Fruit fly (Drosophila melanogaster): ENCODE results near the gene Raf.
A peak's percentile ranks its signal among the peaks of the same experiment; 100 is the strongest.

The Raf gene

dm6 chrX:2356441-2356840 lies 61.2 kb downstream of the Raf start (continued):
- TF ChIP-seq Eip93F (GFP tag; optimal IDR thresholded peaks at IDR 0.05) (no peak), CG6163 (GFP tag; IDR thresholded peaks at IDR 0.05) (peak; percentile 76), Blimp-1 (GFP tag; optimal IDR thresholded peaks at IDR 0.05) (no peak), spab (GFP tag; optimal IDR thresholded peaks at IDR 0.05) (peak; percentile 21), eg (GFP tag; IDR thresholded peaks at IDR 0.05) (peak; percentile 75), CG6276 (GFP tag; optimal IDR thresholded peaks at IDR 0.05) (peak; percentile 39), CG16779 (tag; optimal IDR thresholded peaks at IDR 0.05) (no peak), svp (GFP tag) (peak; percentile 39), Hr4 (GFP tag; optimal IDR thresholded peaks at IDR 0.05) (peak; percentile 35), CG6854 (GFP tag; optimal IDR thresholded peaks at IDR 0.05) (no peak), Eip78C (GFP tag) (peak; percentile 84), net (GFP tag; optimal IDR thresholded peaks at IDR 0.05) (peak; percentile 26), CG8119 (GFP tag; IDR thresholded peaks at IDR 0.05) (0 out of 3 replicates have a peak, but pooled peaks have one; percentile 37), CG8632 (GFP tag; optimal IDR thresholded peaks at IDR 0.05) (no peak), CG6792 (GFP tag; optimal IDR thresholded peaks at IDR 0.05) (no peak), topi (GFP tag; optimal IDR thresholded peaks at IDR 0.05) (peak; percentile 13), Gug (GFP tag; IDR thresholded peaks at IDR 0.05) (peak; percentile 48), CG4318 (GFP tag; optimal IDR thresholded peaks at IDR 0.05) (no peak), Smox (GFP tag; optimal IDR thresholded peaks at IDR 0.05) (no peak), CG3919 (GFP tag; optimal IDR thresholded peaks at IDR 0.05) (peak; percentile 49), CG31627 (GFP tag; optimal IDR thresholded peaks at IDR 0.05) (no peak), dsx (GFP tag; optimal IDR thresholded peaks at IDR 0.05; ENCODE audit: poor library complexity, severe bottlenecking) (no peak), Hr39 (GFP tag; optimal IDR thresholded peaks at IDR 0.05) (no peak), vri (GFP tag; optimal IDR thresholded peaks at IDR 0.05) (no peak), esn (GFP tag; optimal IDR thresholded peaks at IDR 0.05) (no peak), CG10631 (GFP tag; optimal IDR thresholded peaks at IDR 0.05) (peak; percentile 20), pdm3 (GFP tag; optimal IDR thresholded peaks at IDR 0.05) (peak; percentile 51), CG1621 (tag; optimal IDR thresholded peaks at IDR 0.05) (no peak), achi (GFP tag; optimal IDR thresholded peaks at IDR 0.05) (peak; percentile 15), Sox102F (GFP tag; optimal IDR thresholded peaks at IDR 0.05) (no peak), Ets96B (tag; optimal IDR thresholded peaks at IDR 0.05) (peak; percentile 23)

- TF ChIP-seq CG9139 (GFP tag; optimal IDR thresholded peaks at IDR 0.05): no peak
- TF ChIP-seq OdsH (GFP tag; optimal IDR thresholded peaks at IDR 0.05): peak; percentile 71
- TF ChIP-seq dsx (GFP tag; optimal IDR thresholded peaks at IDR 0.05; ENCODE audit: poor library complexity, severe bottlenecking): peak; percentile 65
- no peak for TF ChIP-seq Blimp-1 (GFP tag; optimal IDR thresholded peaks at IDR 0.05)
- TF ChIP-seq CG3032 (tag; optimal IDR thresholded peaks at IDR 0.05): peak; percentile 57
- peak; percentile 93 for TF ChIP-seq Eip78C (GFP tag)
- no peak for TF ChIP-seq Hr38 (GFP tag; optimal IDR thresholded peaks at IDR 0.05)
- TF ChIP-seq CG3919 (GFP tag; optimal IDR thresholded peaks at IDR 0.05): no peak
- peak; percentile 40 for TF ChIP-seq svp (GFP tag)
- no peak for TF ChIP-seq CG11902 (GFP tag; optimal IDR thresholded peaks at IDR 0.05)
- peak; percentile 73 for TF ChIP-seq CG6792 (GFP tag; optimal IDR thresholded peaks at IDR 0.05)
- TF ChIP-seq CG1621 (tag; optimal IDR thresholded peaks at IDR 0.05): peak; percentile 41
- TF ChIP-seq spab (GFP tag; optimal IDR thresholded peaks at IDR 0.05): no peak
- TF ChIP-seq CG32006 (GFP tag; optimal IDR thresholded peaks at IDR 0.05): peak; percentile 78
- no peak for TF ChIP-seq fd85E (GFP tag; optimal IDR thresholded peaks at IDR 0.05)
- no peak for TF ChIP-seq vri (GFP tag; optimal IDR thresholded peaks at IDR 0.05)
- TF ChIP-seq CG11294 (GFP tag; IDR thresholded peaks at IDR 0.05): 0 out of 2 replicates have a peak, but pooled peaks have one; percentile 40
- peak; percentile 61 for TF ChIP-seq fd59A (GFP tag; optimal IDR thresholded peaks at IDR 0.05)
- TF ChIP-seq Lpt (GFP tag; optimal IDR thresholded peaks at IDR 0.05): peak; percentile 45
- peak; percentile 79 for TF ChIP-seq pdm3 (GFP tag; optimal IDR thresholded peaks at IDR 0.05)
- TF ChIP-seq CG6808 (GFP tag; optimal IDR thresholded peaks at IDR 0.05): no peak
- no peak for TF ChIP-seq Eip93F (GFP tag; optimal IDR thresholded peaks at IDR 0.05)
- no peak for TF ChIP-seq Ets21C (GFP tag; optimal IDR thresholded peaks at IDR 0.05)
- peak; percentile 61 for TF ChIP-seq Eip75B (GFP tag; optimal IDR thresholded peaks at IDR 0.05)
- peak; percentile 70 for TF ChIP-seq Hr4 (GFP tag; optimal IDR thresholded peaks at IDR 0.05)
- TF ChIP-seq dac (GFP tag; optimal IDR thresholded peaks at IDR 0.05): peak; percentile 6
- TF ChIP-seq Met (GFP tag; optimal IDR thresholded peaks at IDR 0.05): peak; percentile 19
- TF ChIP-seq CG6854 (GFP tag; optimal IDR thresholded peaks at IDR 0.05): no peak
- TF ChIP-seq CG8119 (GFP tag; IDR thresholded peaks at IDR 0.05): peak; percentile 64
- TF ChIP-seq CG11762 (GFP tag; optimal IDR thresholded peaks at IDR 0.05; ENCODE audit: insufficient read depth): no peak
- peak; percentile 72 for TF ChIP-seq acj6 (GFP tag; optimal IDR thresholded peaks at IDR 0.05)
- TF ChIP-seq Smox (GFP tag; optimal IDR thresholded peaks at IDR 0.05): no peak
- peak; percentile 4 to 50 for TF ChIP-seq salr (GFP tag; optimal IDR thresholded peaks at IDR 0.05)
- peak; percentile 61 for TF ChIP-seq achi (GFP tag; optimal IDR thresholded peaks at IDR 0.05)
These were observed 62.9 kb downstream of the Raf start for dm6 chrX:2358195-2358594.
